Fruit fly (Drosophila melanogaster) whole organism: ENCODE results near the gene PVRAP.

Source experiments
- CG8478 ChIP-seq: fragments of >200 bp; optimal IDR thresholded peaks from 2 replicates; lab custom pipeline; 2018; ENCODE audit warnings: inconsistent platforms
- Dll ChIP-seq: fragments of >200 bp; optimal IDR thresholded peaks from 2 replicates; lab custom pipeline; 2017
- EcR ChIP-seq, 2 experiments: fragments of >200 bp; optimal IDR thresholded peaks; 2 replicates each; lab custom pipeline; 2017; ENCODE audit warnings: missing biosample characterization in 2 of 2, missing genetic modification characterization in 2 of 2, missing genetic modification reagents in 2 of 2
- pan ChIP-seq: fragments of >200 bp; optimal IDR thresholded peaks from 2 replicates; lab custom pipeline; 2017
- psq ChIP-seq: fragments of >200 bp; optimal IDR thresholded peaks from 2 replicates; lab custom pipeline; 2017
- usp ChIP-seq: fragments of >200 bp; optimal IDR thresholded peaks from 2 replicates; lab custom pipeline; 2017; ENCODE audit warnings: missing biosample characterization, missing genetic modification characterization, mixed read lengths

Gene PVRAP

DNA sequence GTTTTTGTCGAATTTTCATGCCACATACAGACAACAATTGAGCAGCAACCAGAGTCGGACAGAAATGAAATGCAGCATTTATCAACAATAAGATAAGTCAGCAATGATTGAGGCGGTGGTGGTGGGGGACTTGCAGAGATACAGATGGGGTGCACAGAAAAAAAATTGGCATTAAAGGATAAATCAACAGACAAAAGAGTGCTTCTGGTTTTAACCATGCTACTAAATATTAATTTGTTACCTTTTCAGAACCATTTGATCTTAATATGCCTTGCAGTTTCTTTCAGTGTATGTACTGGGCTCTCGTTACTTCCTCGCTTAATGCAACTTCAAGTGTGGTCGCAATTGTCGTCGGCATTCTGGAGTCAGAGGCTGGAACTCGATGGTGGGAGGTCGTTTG, 8.3 kb upstream of the PVRAP start:
- no peak for TF ChIP-seq pan
- TF ChIP-seq usp (GFP tag; lab: Kevin White, UChicago), result no peak
- TF ChIP-seq psq (lab: Kevin White, UChicago), result no peak
- no peak for TF ChIP-seq Dll
- TF ChIP-seq EcR (GFP tag; optimal IDR thresholded peaks at IDR 0.05; lab: Kevin White, UChicago), result no peak
- TF ChIP-seq CG8478 (lab: Kevin White, UChicago), result no peak

DNA sequence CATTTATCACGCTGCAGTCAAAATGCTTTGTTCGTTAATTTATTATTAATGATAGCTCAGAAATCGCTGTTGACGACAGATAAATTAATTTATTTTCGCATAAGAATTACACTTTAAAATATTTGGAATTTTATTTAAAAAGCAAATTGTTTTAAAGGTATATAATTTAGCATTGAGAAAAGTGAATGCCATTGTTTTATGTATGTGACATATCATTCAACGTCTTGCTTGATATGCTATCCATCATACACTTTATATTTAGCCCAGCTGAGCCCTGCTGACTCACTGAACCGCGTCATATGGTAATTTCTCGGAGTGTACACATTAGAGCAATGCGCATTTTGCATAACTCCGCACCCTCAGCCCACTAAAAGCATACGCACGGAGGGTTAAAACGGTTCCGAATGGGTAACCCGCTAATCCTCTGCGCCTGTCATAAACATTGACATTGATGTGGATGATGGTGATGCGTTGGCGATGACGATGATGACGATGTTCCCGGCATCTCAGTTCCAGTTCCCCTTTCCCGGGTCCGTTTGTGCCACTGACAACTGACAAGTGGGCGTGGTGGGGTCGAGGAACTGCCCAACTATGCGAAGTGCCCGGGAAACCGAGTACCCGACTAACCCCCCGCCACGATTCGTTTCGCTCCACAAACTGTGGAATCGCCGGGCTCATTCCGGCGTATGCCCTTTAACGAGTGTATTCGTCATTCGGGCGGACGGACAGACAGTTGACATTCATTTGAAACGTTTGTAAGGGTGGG, 7.4 kb upstream of the PVRAP start:
- TF ChIP-seq pan (no peak), psq (lab: Kevin White, UChicago) (no peak), EcR (GFP tag; optimal IDR thresholded peaks at IDR 0.05; lab: Kevin White, UChicago) (no peak), usp (GFP tag; lab: Kevin White, UChicago) (no peak), Dll (no peak), CG8478 (lab: Kevin White, UChicago) (no peak)

- TF ChIP-seq Dll, result no peak
- no peak for TF ChIP-seq EcR (GFP tag; optimal IDR thresholded peaks at IDR 0.05; lab: Kevin White, UChicago)
- TF ChIP-seq CG8478 (lab: Kevin White, UChicago), result no peak
- no peak for TF ChIP-seq pan
- no peak for TF ChIP-seq psq (lab: Kevin White, UChicago)
- TF ChIP-seq usp (GFP tag; lab: Kevin White, UChicago), result no peak
Measured at dm6 chr3L:5992249-5992648, 4.8 kb upstream of the PVRAP start.

DNA sequence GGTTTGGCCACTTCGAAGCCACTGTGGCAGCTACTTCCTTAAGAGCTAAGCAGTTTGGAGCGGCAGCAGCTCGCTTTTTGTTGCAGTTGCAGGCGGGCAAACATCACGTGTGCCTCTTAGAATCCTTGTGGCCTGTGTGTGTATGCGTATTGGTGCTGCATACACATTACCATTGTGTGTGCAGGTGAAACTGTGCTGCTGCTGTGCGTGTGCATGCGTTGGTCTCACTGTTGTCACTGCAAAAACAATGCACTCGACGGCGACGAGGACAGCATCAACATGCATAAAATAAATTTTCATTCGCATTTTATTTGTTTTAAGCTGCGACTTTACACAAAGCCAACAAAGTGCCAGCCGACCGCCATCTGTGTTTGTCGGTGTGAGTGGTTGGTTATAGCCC, 4.1 kb upstream of the PVRAP start:
- no peak for TF ChIP-seq Dll
- no peak for TF ChIP-seq psq (lab: Kevin White, UChicago)
- TF ChIP-seq EcR (GFP tag; optimal IDR thresholded peaks at IDR 0.05; lab: Kevin White, UChicago), result no peak
- TF ChIP-seq usp (GFP tag; lab: Kevin White, UChicago), result no peak
- TF ChIP-seq pan, result no peak
- no peak for TF ChIP-seq CG8478 (lab: Kevin White, UChicago)

dm6 chr3L:5993701-5994499, 3.1 kb upstream of the PVRAP start:
- TF ChIP-seq CG8478 (lab: Kevin White, UChicago), result no peak

- no peak for TF ChIP-seq Dll
Measured at dm6 chr3L:5996520-5996919, 488 bp upstream of the PVRAP start.

- no peak for TF ChIP-seq CG8478 (lab: Kevin White, UChicago)
- TF ChIP-seq psq (lab: Kevin White, UChicago), result no peak
- no peak for TF ChIP-seq pan
- TF ChIP-seq usp (GFP tag; lab: Kevin White, UChicago), result no peak
- no peak for TF ChIP-seq Dll
- TF ChIP-seq EcR (GFP tag; optimal IDR thresholded peaks at IDR 0.05; lab: Kevin White, UChicago), result no peak
Measured at dm6 chr3L:5999888-6000287, 2.9 kb downstream of the PVRAP start.

DNA sequence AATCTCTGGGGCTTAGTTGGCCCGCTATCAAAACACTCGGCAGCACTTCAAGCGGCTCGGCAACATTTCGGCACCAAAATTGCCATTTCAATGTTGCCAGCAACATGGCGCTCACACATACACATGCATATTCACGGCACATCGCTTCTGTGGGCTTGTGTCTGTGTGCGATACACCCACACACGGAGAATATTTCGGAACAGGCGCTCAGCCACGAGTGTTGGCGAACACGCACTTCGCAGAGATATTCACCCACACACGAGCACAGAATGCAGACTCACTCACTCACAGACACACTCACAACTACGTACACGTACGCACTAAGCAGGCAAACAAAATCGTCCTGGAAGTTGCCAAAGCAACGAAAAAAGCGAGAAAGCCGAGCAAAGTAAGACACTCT, 3.9 kb downstream of the PVRAP start:
- TF ChIP-seq psq (lab: Kevin White, UChicago) (no peak), usp (GFP tag; lab: Kevin White, UChicago) (no peak), Dll (no peak), CG8478 (lab: Kevin White, UChicago) (no peak), EcR (GFP tag; optimal IDR thresholded peaks at IDR 0.05; lab: Kevin White, UChicago) (no peak), pan (no peak)

dm6 chr3L:6010921-6011320, 13.9 kb downstream of the PVRAP start, which contains the start of gene alphaKap4:
Gene alphaKap4 (minus strand): TSS chr3L:6011021.
- TF ChIP-seq pan (no peak), psq (lab: Kevin White, UChicago) (no peak), usp (GFP tag; lab: Kevin White, UChicago) (no peak), Dll (no peak), CG8478 (lab: Kevin White, UChicago) (no peak), EcR (GFP tag; optimal IDR thresholded peaks at IDR 0.05; lab: Kevin White, UChicago) (no peak)

dm6 chr3L:6012950-6013349, 15.9 kb downstream of the PVRAP start:
- no peak for TF ChIP-seq Dll
- TF ChIP-seq usp (GFP tag; lab: Kevin White, UChicago), result no peak
- TF ChIP-seq pan, result no peak
- TF ChIP-seq EcR (GFP tag; optimal IDR thresholded peaks at IDR 0.05; lab: Kevin White, UChicago), result no peak
- TF ChIP-seq psq (lab: Kevin White, UChicago), result no peak
- no peak for TF ChIP-seq CG8478 (lab: Kevin White, UChicago)

dm6 chr3L:6022142-6022541, 25.1 kb downstream of the PVRAP start:
- TF ChIP-seq Dll (no peak), pan (no peak), EcR (GFP tag; optimal IDR thresholded peaks at IDR 0.05; lab: Kevin White, UChicago) (no peak), CG8478 (lab: Kevin White, UChicago) (no peak), psq (lab: Kevin White, UChicago) (no peak), usp (GFP tag; lab: Kevin White, UChicago) (no peak)

DNA sequence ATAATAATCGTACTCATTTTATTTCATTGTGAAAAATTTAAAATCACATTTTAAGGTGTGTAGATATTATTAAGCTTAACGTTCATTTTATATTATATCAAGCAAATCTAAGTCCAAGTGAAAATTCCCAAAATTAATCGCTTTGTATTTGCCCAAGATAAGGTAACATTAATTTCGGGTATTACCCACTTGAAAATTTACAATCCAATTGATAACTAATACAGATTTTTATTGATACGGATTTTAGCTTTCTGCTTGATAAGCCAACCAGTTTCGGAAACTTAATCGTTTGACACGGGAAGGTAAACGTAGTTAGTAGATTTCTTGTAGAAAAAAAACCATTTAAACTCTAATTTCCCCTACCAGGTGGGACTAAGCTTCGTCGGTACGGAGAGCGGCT, 36.0 kb downstream of the PVRAP start:
- TF ChIP-seq Dll (no peak), pan (no peak), CG8478 (lab: Kevin White, UChicago) (no peak), usp (GFP tag; lab: Kevin White, UChicago) (no peak), EcR (GFP tag; optimal IDR thresholded peaks at IDR 0.05; lab: Kevin White, UChicago) (no peak), psq (lab: Kevin White, UChicago) (no peak)
